Worm (Caenorhabditis elegans): ENCODE results near the gene arrd-9.

The arrd-9 gene

ce11 chrII:12482622-12483021 lies 1.9 kb upstream of the arrd-9 start, which contains the start of gene fbxb-102:
fbxb-102 (plus strand) TSS chrII:12482922.
- no peak for TF ChIP-seq T26A5.8 (tag; optimal IDR thresholded peaks at IDR 0.05)
- no peak for TF ChIP-seq nfyb-1 (GFP tag; IDR thresholded peaks at IDR 0.05)
- no peak for TF ChIP-seq bed-2 (GFP tag; IDR thresholded peaks at IDR 0.05)
- no peak for TF ChIP-seq lin-54 (GFP tag; optimal IDR thresholded peaks at IDR 0.05)
- TF ChIP-seq B0261.1 (tag; optimal IDR thresholded peaks at IDR 0.05): no peak
- no peak for TF ChIP-seq rec-8 (tag; optimal IDR thresholded peaks at IDR 0.05)
- no peak for TF ChIP-seq ztf-25 (GFP tag; IDR thresholded peaks at IDR 0.05)
- TF ChIP-seq Y67H2A.10 (GFP tag; conservative IDR thresholded peaks at IDR 0.05): no peak

ce11 chrII:12481645-12482044 lies 934 bp upstream of the arrd-9 start:
- TF ChIP-seq ZK185.1 (tag; optimal IDR thresholded peaks at IDR 0.05; ENCODE audit: poor library complexity, severe bottlenecking) (no peak), ztf-22 (GFP tag; optimal IDR thresholded peaks at IDR 0.05) (no peak), rcor-1 (GFP tag; IDR thresholded peaks at IDR 0.05) (no peak), egl-18 (GFP tag; IDR thresholded peaks at IDR 0.05) (no peak), B0261.1 (tag; optimal IDR thresholded peaks at IDR 0.05) (no peak)

- no peak for TF ChIP-seq let-526 (GFP tag; IDR thresholded peaks at IDR 0.05)
- TF ChIP-seq Y53F4B.3 (GFP tag; IDR thresholded peaks at IDR 0.05): no peak
- TF ChIP-seq attf-5 (GFP tag; optimal IDR thresholded peaks at IDR 0.05): no peak
- no peak for TF ChIP-seq bed-2 (GFP tag; IDR thresholded peaks at IDR 0.05)
- no peak for TF ChIP-seq Y95B8A.8 (GFP tag; IDR thresholded peaks at IDR 0.05)
- no peak for TF ChIP-seq B0019.2 (GFP tag; conservative IDR thresholded peaks at IDR 0.05)
Measured at ce11 chrII:12473406-12473805, 7.3 kb downstream of the arrd-9 start, which contains the start of gene srg-17. srg-17 (plus strand) TSS chrII:12473706.

ce11 chrII:12471138-12471855 lies 9.4 kb downstream of the arrd-9 start, which contains the start of the genes F15A4.5 and phat-8:
F15A4.5 (minus strand) TSS chrII:12471238.
phat-8 (plus strand) TSS chrII:12471805.
- no peak for TF ChIP-seq hmg-20 (GFP tag; IDR thresholded peaks at IDR 0.05)
- TF ChIP-seq Y53F4B.3 (GFP tag; IDR thresholded peaks at IDR 0.05): no peak
- no peak for TF ChIP-seq ets-4 (GFP tag; optimal IDR thresholded peaks at IDR 0.05)
- no peak for TF ChIP-seq ekl-4 (GFP tag; IDR thresholded peaks at IDR 0.05)
- no peak for TF ChIP-seq mcd-1 (GFP tag; IDR thresholded peaks at IDR 0.05)
- no peak for TF ChIP-seq Y79H2A.3 (GFP tag; conservative IDR thresholded peaks at IDR 0.05)
- TF ChIP-seq B0336.3 (GFP tag; IDR thresholded peaks at IDR 0.05): no peak
- TF ChIP-seq lir-1 (GFP tag; conservative IDR thresholded peaks at IDR 0.05): no peak
- no peak for TF ChIP-seq lsy-27 (tag; optimal IDR thresholded peaks at IDR 0.05; ENCODE audit: borderline replicate concordance, insufficient read depth)
- no peak for TF ChIP-seq Y95B8A.8 (GFP tag; IDR thresholded peaks at IDR 0.05)
- TF ChIP-seq ztf-18 (tag; optimal IDR thresholded peaks at IDR 0.05): no peak
- no peak for TF ChIP-seq akir-1 (GFP tag; optimal IDR thresholded peaks at IDR 0.05)
- TF ChIP-seq die-1 (tag; optimal IDR thresholded peaks at IDR 0.05): no peak
- TF ChIP-seq zim-3 (tag; optimal IDR thresholded peaks at IDR 0.05): no peak
- TF ChIP-seq lag-1 (GFP tag; IDR thresholded peaks at IDR 0.05): no peak
- TF ChIP-seq nfyb-1 (GFP tag; IDR thresholded peaks at IDR 0.05): no peak
- TF ChIP-seq madf-6 (GFP tag; IDR thresholded peaks at IDR 0.05): no peak
- TF ChIP-seq F49E8.2 (tag; optimal IDR thresholded peaks at IDR 0.05; ENCODE audit: insufficient read depth): no peak
